Fruit fly (Drosophila melanogaster) whole organism, prepupa: ENCODE results near the gene Smu1.

Experiments used
- Blimp-1 ChIP-seq: fragments of 200-800 bp; sonication (Bioruptor generic); optimal IDR thresholded peaks from 3 replicates; lab custom pipeline; 2017; ENCODE audit warnings: missing biosample characterization, missing genetic modification characterization, mild to moderate bottlenecking, moderate library complexity, missing genetic modification reagents
- CG10669 ChIP-seq: fragments of 200-800 bp; sonication (Bioruptor generic); optimal IDR thresholded peaks from 3 replicates; lab custom pipeline; 2018; ENCODE audit warnings: missing biosample characterization, mild to moderate bottlenecking, missing genetic modification characterization, moderate library complexity
- CG11762 ChIP-seq: fragments of 200-800 bp; sonication (Bioruptor generic); optimal IDR thresholded peaks from 3 replicates; lab custom pipeline; 2016; ENCODE audit warnings: missing biosample characterization, missing genetic modification characterization; ENCODE audit not compliant: insufficient read depth
- CG11902 ChIP-seq: fragments of 200-800 bp; sonication (Bioruptor generic); optimal IDR thresholded peaks from 3 replicates; lab custom pipeline; 2016; ENCODE audit warnings: missing biosample characterization, missing genetic modification characterization
- CG16779 ChIP-seq: fragments of 200-800 bp; sonication (Bioruptor generic); optimal IDR thresholded peaks from 3 replicates; lab custom pipeline; 2017; ENCODE audit warnings: missing biosample characterization, mild to moderate bottlenecking, missing genetic modification characterization
- CG31627 ChIP-seq: fragments of 200-800 bp; sonication (Bioruptor generic); optimal IDR thresholded peaks from 3 replicates; lab custom pipeline; 2016; ENCODE audit warnings: missing biosample characterization, missing genetic modification characterization
- CG32006 ChIP-seq: fragments of 200-800 bp; sonication (Bioruptor generic); optimal IDR thresholded peaks from 3 replicates; lab custom pipeline; 2017; ENCODE audit warnings: missing biosample characterization, mild to moderate bottlenecking, missing genetic modification characterization
- CG34406 ChIP-seq: fragments of 200-800 bp; sonication (Bioruptor generic); optimal IDR thresholded peaks from 3 replicates; lab custom pipeline; 2016; ENCODE audit warnings: missing biosample characterization, missing genetic modification characterization
- CG6808 ChIP-seq: fragments of 200-800 bp; sonication (Bioruptor generic); optimal IDR thresholded peaks from 3 replicates; lab custom pipeline; 2017; ENCODE audit warnings: missing biosample characterization, missing genetic modification characterization, mild to moderate bottlenecking, moderate library complexity, missing genetic modification reagents
- CG8119 ChIP-seq: fragments of 200-800 bp; sonication (Bioruptor generic); IDR thresholded peaks from 3 replicates; pipeline ENCODE4 v1.3.6; 2022; ENCODE audit warnings: missing biosample characterization, missing genetic modification characterization
- CG9139 ChIP-seq: fragments of 200-800 bp; sonication (Bioruptor generic); optimal IDR thresholded peaks from 3 replicates; lab custom pipeline; 2017; ENCODE audit warnings: missing biosample characterization, mild to moderate bottlenecking, missing genetic modification characterization
- Eip78C ChIP-seq: fragments of 200-800 bp; sonication (Bioruptor generic); peaks from one replicate; lab custom pipeline; 2016; ENCODE audit warnings: missing biosample characterization, missing genetic modification characterization
- Eip93F ChIP-seq: fragments of 200-800 bp; sonication (Bioruptor generic); optimal IDR thresholded peaks from 2 replicates; lab custom pipeline; 2016; ENCODE audit warnings: missing biosample characterization, mild to moderate bottlenecking, missing genetic modification characterization
- Ets21C ChIP-seq: fragments of 200-800 bp; sonication (Bioruptor generic); optimal IDR thresholded peaks from 3 replicates; lab custom pipeline; 2016; ENCODE audit warnings: missing biosample characterization, missing genetic modification characterization
- Ets96B ChIP-seq: fragments of 200-800 bp; optimal IDR thresholded peaks from 2 replicates; lab custom pipeline; 2019; ENCODE audit warnings: missing biosample characterization, mild to moderate bottlenecking, missing genetic modification characterization, moderate library complexity
- Hr39 ChIP-seq: fragments of 200-800 bp; sonication (Bioruptor generic); optimal IDR thresholded peaks from 2 replicates; lab custom pipeline; 2016; ENCODE audit warnings: missing biosample characterization, missing genetic modification characterization
- Hr4 ChIP-seq: fragments of 200-800 bp; sonication (Bioruptor generic); optimal IDR thresholded peaks from 3 replicates; lab custom pipeline; 2016; ENCODE audit warnings: missing biosample characterization, missing genetic modification characterization
- Lpt ChIP-seq: fragments of 200-800 bp; sonication (Bioruptor generic); optimal IDR thresholded peaks from 3 replicates; lab custom pipeline; 2016; ENCODE audit warnings: missing biosample characterization, missing genetic modification characterization
- Met ChIP-seq: fragments of 200-800 bp; sonication (Bioruptor generic); optimal IDR thresholded peaks from 3 replicates; lab custom pipeline; 2016; ENCODE audit warnings: missing biosample characterization, missing genetic modification characterization
- OdsH ChIP-seq: fragments of 200-800 bp; sonication (Bioruptor generic); optimal IDR thresholded peaks from 3 replicates; lab custom pipeline; 2016; ENCODE audit warnings: missing biosample characterization, missing genetic modification characterization
- Sox102F ChIP-seq: fragments of 200-800 bp; sonication (Bioruptor generic); optimal IDR thresholded peaks from 2 replicates; lab custom pipeline; 2016; ENCODE audit warnings: missing biosample characterization, mild to moderate bottlenecking, missing genetic modification characterization
- Sox14 ChIP-seq: fragments of 200-800 bp; sonication (Bioruptor generic); optimal IDR thresholded peaks from 3 replicates; lab custom pipeline; 2016; ENCODE audit warnings: missing biosample characterization, missing genetic modification characterization
- Sox15 ChIP-seq: fragments of 200-800 bp; sonication (Bioruptor generic); optimal IDR thresholded peaks from 3 replicates; lab custom pipeline; 2016; ENCODE audit warnings: missing biosample characterization, missing genetic modification characterization
- acj6 ChIP-seq: fragments of 200-800 bp; sonication (Bioruptor generic); optimal IDR thresholded peaks from 3 replicates; lab custom pipeline; 2016; ENCODE audit warnings: missing biosample characterization, missing genetic modification characterization
- cyc ChIP-seq: fragments of 200-800 bp; sonication (Bioruptor generic); optimal IDR thresholded peaks from 3 replicates; lab custom pipeline; 2016; ENCODE audit warnings: missing biosample characterization, missing genetic modification characterization
- dac ChIP-seq: fragments of 200-800 bp; sonication (Bioruptor generic); optimal IDR thresholded peaks from 2 replicates; lab custom pipeline; 2017; ENCODE audit warnings: missing biosample characterization, mild to moderate bottlenecking, missing genetic modification characterization
- esn ChIP-seq: fragments of 200-800 bp; sonication (Bioruptor generic); optimal IDR thresholded peaks from 2 replicates; lab custom pipeline; 2016; ENCODE audit warnings: missing biosample characterization, mild to moderate bottlenecking, missing genetic modification characterization, moderate library complexity
- fd59A ChIP-seq: fragments of 200-800 bp; sonication (Bioruptor generic); optimal IDR thresholded peaks from 2 replicates; lab custom pipeline; 2017; ENCODE audit warnings: missing biosample characterization, mild to moderate bottlenecking, missing genetic modification characterization, missing genetic modification reagents
- fd85E ChIP-seq: fragments of 200-800 bp; sonication (Bioruptor generic); optimal IDR thresholded peaks from 3 replicates; lab custom pipeline; 2016; ENCODE audit warnings: missing biosample characterization, missing genetic modification characterization
- fkh ChIP-seq: fragments of 200-800 bp; sonication (Bioruptor generic); optimal IDR thresholded peaks from 3 replicates; lab custom pipeline; 2017; ENCODE audit warnings: missing biosample characterization, mild to moderate bottlenecking, missing genetic modification characterization, moderate library complexity
- spab ChIP-seq: fragments of 200-800 bp; sonication (Bioruptor generic); optimal IDR thresholded peaks from 2 replicates; lab custom pipeline; 2017; ENCODE audit warnings: missing biosample characterization, mild to moderate bottlenecking, missing genetic modification characterization, missing genetic modification reagents
- ss ChIP-seq, 2 experiments: fragments of 200-800 bp; sonication (Bioruptor generic); optimal IDR thresholded peaks; 2 replicates in 1 of 2; 3 replicates in 1 of 2; lab custom pipeline; 2017 to 2018; ENCODE audit warnings: mild to moderate bottlenecking in 2 of 2, missing biosample characterization in 2 of 2, missing genetic modification characterization in 2 of 2, moderate library complexity in 1 of 2
- svp ChIP-seq: fragments of 200-800 bp; sonication (Bioruptor generic); peaks from one replicate; lab custom pipeline; 2016; ENCODE audit warnings: missing biosample characterization, missing genetic modification characterization
- topi ChIP-seq: fragments of 200-800 bp; sonication (Bioruptor generic); optimal IDR thresholded peaks from 3 replicates; lab custom pipeline; 2016; ENCODE audit warnings: missing biosample characterization, missing genetic modification characterization

The Smu1 gene

dm6 chr3R:19011885-19012284 is 30.8 kb upstream of the Smu1 start:
- no peak for TF ChIP-seq CG16779 (tag; lab: Kevin White, UChicago)
- TF ChIP-seq Ets21C (GFP tag; lab: Kevin White, UChicago), result no peak
- TF ChIP-seq Ets96B (tag; lab: Kevin White, UChicago), result no peak
- no peak for TF ChIP-seq fd85E (GFP tag; lab: Kevin White, UChicago)
- TF ChIP-seq CG6808, result no peak
- no peak for TF ChIP-seq cyc (GFP tag; lab: Kevin White, UChicago)
- no peak for TF ChIP-seq fd59A (GFP tag; lab: Kevin White, UChicago)
- no peak for TF ChIP-seq fkh
- TF ChIP-seq Lpt, result no peak
- TF ChIP-seq, all 60 proteins: peak for 0

DNA sequence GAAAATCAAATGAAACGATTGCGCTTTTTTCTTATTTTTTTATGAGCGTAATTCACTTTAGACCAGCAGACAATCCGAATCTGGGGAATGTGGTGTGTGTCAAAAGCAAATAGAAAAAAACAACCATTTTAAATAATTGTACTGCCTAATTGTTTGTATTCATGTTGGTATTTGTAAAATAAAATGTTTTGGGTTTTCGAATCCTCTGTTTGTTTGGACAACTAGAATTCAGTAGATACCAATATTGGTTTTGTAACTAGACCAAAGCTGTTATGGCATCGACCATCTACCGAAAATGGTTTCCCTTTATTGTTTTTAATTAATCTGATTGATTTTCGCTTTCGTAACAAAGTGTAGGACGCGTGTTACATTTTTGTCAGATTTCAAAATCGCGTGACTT is 29.8 kb upstream of the Smu1 start:
- TF ChIP-seq CG32006 (GFP tag; lab: Kevin White, UChicago) (no peak), fkh (peak; percentile 73)

dm6 chr3R:19001701-19002100 is 20.6 kb upstream of the Smu1 start:
- TF ChIP-seq ss (GFP tag; optimal IDR thresholded peaks at IDR 0.05; lab: Kevin White, UChicago), result no peak
- TF ChIP-seq Hr39 (GFP tag; lab: Kevin White, UChicago), result no peak
- TF ChIP-seq dac (GFP tag; lab: Kevin White, UChicago), result no peak
- no peak for TF ChIP-seq CG10669 (GFP tag; lab: Kevin White, UChicago)
- TF ChIP-seq Sox14, result no peak
- TF ChIP-seq CG32006 (GFP tag; lab: Kevin White, UChicago), result no peak
- no peak for TF ChIP-seq CG31627 (GFP tag; lab: Kevin White, UChicago)
- TF ChIP-seq CG16779 (tag; lab: Kevin White, UChicago), result no peak
- TF ChIP-seq Hr4, result no peak
- TF ChIP-seq topi (GFP tag; lab: Kevin White, UChicago), result no peak
- no peak for TF ChIP-seq Sox102F
- no peak for TF ChIP-seq acj6 (GFP tag; lab: Kevin White, UChicago)
- TF ChIP-seq Eip93F (GFP tag; lab: Kevin White, UChicago), result no peak
- no peak for TF ChIP-seq CG8119
- TF ChIP-seq esn (GFP tag; lab: Kevin White, UChicago), result no peak
- no peak for TF ChIP-seq Sox15 (GFP tag; lab: Kevin White, UChicago)
- TF ChIP-seq Blimp-1 (GFP tag; lab: Kevin White, UChicago), result no peak
- TF ChIP-seq Ets21C (GFP tag; lab: Kevin White, UChicago), result no peak
- TF ChIP-seq svp (GFP tag; lab: Kevin White, UChicago), result no peak

- TF ChIP-seq CG31627 (GFP tag; lab: Kevin White, UChicago) (no peak), CG11762 (no peak), Lpt (no peak), CG9139 (GFP tag; lab: Kevin White, UChicago) (peak; percentile 30), Met (GFP tag; lab: Kevin White, UChicago) (no peak), Sox15 (GFP tag; lab: Kevin White, UChicago) (no peak), CG34406 (no peak), Ets21C (GFP tag; lab: Kevin White, UChicago) (no peak), svp (GFP tag; lab: Kevin White, UChicago) (peak; percentile 62), Ets96B (tag; lab: Kevin White, UChicago) (no peak), Blimp-1 (GFP tag; lab: Kevin White, UChicago) (no peak), CG11902 (GFP tag; lab: Kevin White, UChicago) (no peak), Eip78C (GFP tag; lab: Kevin White, UChicago) (peak; percentile 71), OdsH (GFP tag; lab: Kevin White, UChicago) (no peak), spab (no peak), ss (GFP tag; optimal IDR thresholded peaks at IDR 0.05; lab: Kevin White, UChicago) (peak in 1 of 2 experiments; percentile 43), dac (GFP tag; lab: Kevin White, UChicago) (no peak), Sox14 (no peak), CG8119 (no peak), fkh (peak; percentile 69), CG10669 (GFP tag; lab: Kevin White, UChicago) (no peak)
Observed at dm6 chr3R:18999906-19000451, 18.9 kb upstream of the Smu1 start.
